Fruit fly (Drosophila melanogaster): ENCODE results near the gene tut.
A peak's percentile ranks its signal among the peaks of the same experiment; 100 is the strongest.

Gene tut

DNA sequence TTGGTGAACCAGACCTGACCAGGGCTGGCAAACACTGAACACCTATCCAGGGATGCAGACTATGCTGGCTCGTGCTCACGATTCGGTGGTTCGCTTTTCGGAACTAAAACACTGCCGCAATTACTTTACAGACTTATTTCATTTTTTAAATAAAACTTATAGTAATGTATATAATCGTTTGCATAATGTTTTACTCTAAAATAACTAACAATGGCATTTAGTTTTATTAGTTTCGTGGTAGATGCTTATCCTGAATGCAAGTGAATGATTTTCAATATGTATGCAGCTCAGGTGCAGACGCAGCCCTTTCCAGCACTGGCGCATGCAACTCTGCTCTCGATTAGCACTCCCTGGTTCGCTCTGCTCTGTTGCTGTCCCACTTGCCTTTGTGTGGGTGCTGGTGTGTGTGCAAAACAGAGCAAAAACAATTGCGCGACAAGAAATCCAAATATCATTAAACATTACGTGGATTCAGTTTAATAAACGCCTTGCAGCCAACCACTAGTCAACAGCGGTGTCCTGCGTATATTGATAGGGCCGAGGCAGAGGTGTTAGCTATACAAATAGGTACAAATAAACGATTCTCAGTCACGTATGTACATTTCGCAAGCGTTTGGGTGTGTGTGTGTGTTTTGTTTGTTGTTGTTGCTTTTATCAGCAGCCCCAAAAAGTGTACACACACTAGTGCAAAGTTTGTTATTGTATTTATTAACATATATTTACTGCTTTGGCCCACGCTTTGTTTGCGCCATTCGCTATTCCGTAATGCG lies 23.7 kb downstream of the tut start, which contains the start of the genes ERR and Atg18a (continued):
- TF ChIP-seq CG11085 (GFP tag; IDR thresholded peaks at IDR 0.05) (peak; percentile 88), CG12769 (tag; optimal IDR thresholded peaks at IDR 0.05) (peak; percentile 77), Bteb2 (GFP tag; optimal IDR thresholded peaks at IDR 0.05) (peak; percentile 75), CG3838 (GFP tag; optimal IDR thresholded peaks at IDR 0.05) (peak; percentile 28), az2 (GFP tag; optimal IDR thresholded peaks at IDR 0.05) (peak; percentile 82), BEAF-32 (GFP tag; optimal IDR thresholded peaks at IDR 0.05) (peak; percentile 87), repo (GFP tag; optimal IDR thresholded peaks at IDR 0.05) (peak; percentile 20), ttk (GFP tag; IDR thresholded peaks at IDR 0.05) (peak; percentile 81), zf30C (GFP tag; optimal IDR thresholded peaks at IDR 0.05) (no peak), CG3163 (GFP tag; optimal IDR thresholded peaks at IDR 0.05) (peak; percentile 54), CG6854 (GFP tag; optimal IDR thresholded peaks at IDR 0.05) (no peak), CTCF (GFP tag; optimal IDR thresholded peaks at IDR 0.05) (no peak), sug (tag; optimal IDR thresholded peaks at IDR 0.05) (peak; percentile 89), CG34422 (GFP tag; IDR thresholded peaks at IDR 0.05) (peak; percentile 89), Elba2 (GFP tag; optimal IDR thresholded peaks at IDR 0.05) (peak; percentile 73), Chrac-16 (GFP tag; optimal IDR thresholded peaks at IDR 0.05) (peak; percentile 82), hbn (GFP tag; IDR thresholded peaks at IDR 0.05; ENCODE audit: partially characterized antibody) (peak; percentile 50; the same call in 1 of the 2 replicates), YL-1 (GFP tag; optimal IDR thresholded peaks at IDR 0.05) (peak; percentile 74), oc (tag; optimal IDR thresholded peaks at IDR 0.05) (no peak), CG32772 (GFP tag; IDR thresholded peaks at IDR 0.05) (peak; percentile 89), gt (GFP tag; IDR thresholded peaks at IDR 0.05) (peak; percentile 71), ftz-f1 (GFP tag; optimal IDR thresholded peaks at IDR 0.05) (peak; percentile 46), sim (GFP tag; IDR thresholded peaks at IDR 0.05) (no peak), sna (GFP tag; IDR thresholded peaks at IDR 0.05; ENCODE audit: partially characterized antibody) (no peak), peb (GFP tag; IDR thresholded peaks at IDR 0.05) (peak; percentile 73; the same call in 1 of the 2 replicates), zen2 (GFP tag; IDR thresholded peaks at IDR 0.05; ENCODE audit: partially characterized antibody) (no peak), klu (GFP tag; IDR thresholded peaks at IDR 0.05) (peak; percentile 93), CG7786 (GFP tag; optimal IDR thresholded peaks at IDR 0.05) (peak; percentile 83), CG10321 (GFP tag; IDR thresholded peaks at IDR 0.05) (peak; percentile 69), CG10543 (GFP tag; optimal IDR thresholded peaks at IDR 0.05) (peak; percentile 92), pita (GFP tag; optimal IDR thresholded peaks at IDR 0.05) (no peak), lmd (GFP tag; IDR thresholded peaks at IDR 0.05) (peak; percentile 92), CG7745 (tag; optimal IDR thresholded peaks at IDR 0.05) (no peak), CG6654 (GFP tag; optimal IDR thresholded peaks at IDR 0.05) (peak; percentile 32), nerfin-1 (tag; optimal IDR thresholded peaks at IDR 0.05) (peak; percentile 72), CG12155 (GFP tag; optimal IDR thresholded peaks at IDR 0.05) (peak; percentile 90), cato (GFP tag; optimal IDR thresholded peaks at IDR 0.05; ENCODE audit: borderline replicate concordance) (peak; percentile 59), pho (GFP tag; optimal IDR thresholded peaks at IDR 0.05) (peak; percentile 86), CG12391 (tag; optimal IDR thresholded peaks at IDR 0.05) (peak; percentile 91), Dad (GFP tag; optimal IDR thresholded peaks at IDR 0.05) (peak; percentile 82), Sox100B (GFP tag; optimal IDR thresholded peaks at IDR 0.05) (no peak), Bgb (GFP tag; IDR thresholded peaks at IDR 0.05; ENCODE audit: partially characterized antibody) (peak; percentile 34; the same call in 1 of the 2 replicates), ssp (GFP tag; IDR thresholded peaks at IDR 0.05) (peak; percentile 83), prd (optimal IDR thresholded peaks at IDR 0.05) (no peak), prd (GFP tag; IDR thresholded peaks at IDR 0.05) (peak; percentile 93), Hand (GFP tag; optimal IDR thresholded peaks at IDR 0.05) (peak; percentile 17), H2.0 (GFP tag; IDR thresholded peaks at IDR 0.05) (peak; percentile 79), ash1 (GFP tag; optimal IDR thresholded peaks at IDR 0.05) (no peak), kni (GFP tag; optimal IDR thresholded peaks at IDR 0.05) (peak; percentile 90), tup (GFP tag; optimal IDR thresholded peaks at IDR 0.05) (peak; percentile 68)

Data from whole organism, embryonic.